Worm (Caenorhabditis elegans): ENCODE data around the gene C25E10.11.

C25E10.11 gene

ce11 chrV:9058627-9059026 lies at the start of gene C25E10.11:
C25E10.11 (minus strand) TSS chrV:9058727.
- no peak for TF ChIP-seq unc-62 (GFP tag; optimal IDR thresholded peaks at IDR 0.05)

- no peak for TF ChIP-seq unc-62 (GFP tag; optimal IDR thresholded peaks at IDR 0.05)
Measured at ce11 chrV:9108219-9108618, 49.7 kb upstream of the C25E10.11 start, which contains the start of gene F21C10.18. F21C10.18 (plus strand) TSS chrV:9108519.

- no peak for TF ChIP-seq unc-62 (GFP tag; optimal IDR thresholded peaks at IDR 0.05)
Measured at ce11 chrV:9101062-9101461, 42.5 kb upstream of the C25E10.11 start, which contains the start of gene frpr-6. frpr-6 (minus strand) TSS chrV:9101162.

DNA sequence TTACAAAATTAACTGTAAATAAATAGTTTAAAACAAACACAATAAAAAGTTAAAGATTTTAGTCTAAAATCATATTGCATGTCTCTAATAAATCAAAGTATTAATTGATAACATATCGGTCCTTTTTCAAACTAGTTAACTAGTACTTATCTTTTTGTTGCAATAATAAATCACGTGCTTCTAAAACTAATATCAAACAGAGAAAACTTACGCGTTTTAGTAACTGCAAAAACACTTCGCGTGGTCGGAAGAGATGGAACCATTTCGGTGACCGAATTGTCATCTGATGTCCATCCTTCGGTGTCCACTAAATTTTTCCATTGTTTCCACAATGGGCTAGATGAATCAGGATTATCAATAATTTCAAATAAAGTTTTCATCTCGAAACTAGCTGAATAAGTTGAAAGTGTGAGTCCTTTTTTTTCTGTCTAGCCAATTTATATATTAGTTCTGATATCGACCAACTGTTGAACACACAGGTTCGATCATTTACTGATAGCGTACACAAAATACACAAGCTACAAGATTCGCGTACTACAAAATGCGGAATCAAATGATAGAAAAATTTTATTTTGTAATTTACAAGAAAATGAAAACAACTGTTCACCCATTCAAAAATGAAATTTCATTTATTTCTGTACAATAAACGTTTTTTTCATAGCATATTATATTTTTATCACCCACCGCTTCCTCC lies 39.9 kb upstream of the C25E10.11 start, which contains the start of gene F21C10.9:
TSS of gene F21C10.9 (minus strand) at position 417 of the 694 bp plus-strand sequence.
- TF ChIP-seq unc-62 (GFP tag; optimal IDR thresholded peaks at IDR 0.05): no peak

- TF ChIP-seq unc-62 (GFP tag; optimal IDR thresholded peaks at IDR 0.05): no peak
Measured at ce11 chrV:9097213-9097612, 38.7 kb upstream of the C25E10.11 start.

- no peak for TF ChIP-seq unc-62 (GFP tag; optimal IDR thresholded peaks at IDR 0.05)
Measured at ce11 chrV:9096674-9097073, 38.1 kb upstream of the C25E10.11 start.

- TF ChIP-seq unc-62 (GFP tag; optimal IDR thresholded peaks at IDR 0.05): no peak
Measured at ce11 chrV:9095613-9096317, 37.2 kb upstream of the C25E10.11 start, which contains the start of gene F21C10.10. F21C10.10 (plus strand) TSS chrV:9096267.

DNA sequence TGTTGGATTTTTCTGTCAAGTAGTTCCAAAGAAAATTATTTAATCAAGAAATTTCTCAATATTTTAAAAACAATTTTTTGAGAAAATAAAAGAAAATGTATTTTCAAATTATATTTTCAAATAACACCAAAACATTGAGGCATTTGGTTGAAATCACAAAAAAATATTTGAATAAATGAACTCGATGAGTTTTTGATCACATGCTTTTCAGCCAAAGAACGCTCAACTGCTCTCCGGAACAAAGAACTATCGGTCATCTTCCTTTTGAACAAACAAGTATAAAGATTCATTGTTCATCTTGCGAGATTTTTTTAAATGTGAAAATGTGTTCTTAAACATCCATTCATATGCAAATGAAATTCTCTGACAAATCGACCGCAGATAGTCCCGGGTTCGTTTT lies 36.4 kb upstream of the C25E10.11 start:
- no peak for TF ChIP-seq unc-62 (GFP tag; optimal IDR thresholded peaks at IDR 0.05)

DNA sequence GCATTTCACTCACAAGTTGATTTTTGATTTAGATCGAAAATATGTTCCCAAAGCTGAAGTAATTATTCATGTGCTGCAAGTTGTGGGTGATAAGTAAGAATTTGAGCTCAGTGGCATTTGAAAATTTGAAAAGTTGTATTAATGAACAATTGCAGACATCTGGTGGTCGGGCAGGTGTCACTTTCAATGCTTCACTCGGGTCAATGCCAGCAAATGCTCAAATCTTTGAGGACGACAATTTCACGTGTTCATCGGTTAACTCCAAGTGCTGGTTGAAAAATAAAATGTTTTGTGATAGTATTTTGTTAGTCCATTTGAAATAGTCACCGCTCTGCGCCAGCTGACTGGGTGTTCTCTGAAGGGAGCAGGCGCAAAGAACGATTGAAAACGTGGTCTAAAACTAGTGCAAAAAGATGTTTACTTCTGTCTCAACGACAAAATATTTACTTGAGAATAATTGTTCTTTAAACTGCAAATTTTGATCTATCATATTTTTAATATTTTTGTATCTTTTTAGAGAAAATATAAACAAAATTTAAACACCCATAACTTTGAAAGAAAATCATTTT lies 35.6 kb upstream of the C25E10.11 start:
- no peak for TF ChIP-seq unc-62 (GFP tag; optimal IDR thresholded peaks at IDR 0.05)

DNA sequence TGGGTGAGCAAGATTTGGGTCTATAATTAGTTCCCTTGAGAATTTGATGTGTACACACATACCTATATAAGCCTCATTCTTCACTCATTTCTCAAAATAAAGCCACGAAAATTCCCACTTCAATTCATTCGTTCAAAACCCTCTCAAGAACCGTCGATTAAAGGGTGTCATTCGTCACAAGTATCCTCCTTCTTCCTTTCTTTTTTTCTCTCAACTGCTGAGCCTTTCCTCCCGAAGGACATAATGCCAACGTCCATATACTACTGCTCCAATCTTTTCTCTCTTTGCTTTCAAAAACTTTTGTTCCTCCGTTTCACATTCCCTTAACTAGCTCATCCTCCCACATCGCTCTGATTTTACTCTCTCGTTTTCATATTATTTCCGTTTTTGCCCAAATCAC lies 33.7 kb upstream of the C25E10.11 start, which contains the start of gene T27E4.1:
TSS of gene T27E4.1 (plus strand) at position 137 of the 400 bp plus-strand sequence.
- TF ChIP-seq unc-62 (GFP tag; optimal IDR thresholded peaks at IDR 0.05): no peak

ce11 chrV:9088758-9089157 lies 30.2 kb upstream of the C25E10.11 start:
- TF ChIP-seq unc-62 (GFP tag; optimal IDR thresholded peaks at IDR 0.05): no peak

DNA sequence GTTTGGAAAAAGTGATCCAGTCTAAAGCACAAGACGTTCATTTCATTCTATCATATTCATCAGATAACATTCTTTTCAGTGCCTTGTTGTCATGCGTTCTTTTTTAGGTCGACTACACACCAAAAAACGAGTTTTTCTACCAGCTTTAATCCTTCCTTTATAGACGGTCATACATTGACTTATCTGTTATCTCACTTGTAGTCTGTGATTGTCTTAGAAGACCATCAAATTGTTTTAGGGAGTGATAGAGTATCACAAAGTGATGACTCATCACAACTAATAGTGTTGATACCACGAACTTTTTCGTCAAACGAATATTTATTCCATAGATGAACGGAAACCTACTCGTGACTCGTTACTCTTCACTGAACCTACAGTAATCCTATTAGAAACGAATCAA lies 27.3 kb upstream of the C25E10.11 start:
- TF ChIP-seq unc-62 (GFP tag; optimal IDR thresholded peaks at IDR 0.05): no peak

ce11 chrV:9084252-9084651 lies 25.7 kb upstream of the C25E10.11 start:
- no peak for TF ChIP-seq unc-62 (GFP tag; optimal IDR thresholded peaks at IDR 0.05)

DNA sequence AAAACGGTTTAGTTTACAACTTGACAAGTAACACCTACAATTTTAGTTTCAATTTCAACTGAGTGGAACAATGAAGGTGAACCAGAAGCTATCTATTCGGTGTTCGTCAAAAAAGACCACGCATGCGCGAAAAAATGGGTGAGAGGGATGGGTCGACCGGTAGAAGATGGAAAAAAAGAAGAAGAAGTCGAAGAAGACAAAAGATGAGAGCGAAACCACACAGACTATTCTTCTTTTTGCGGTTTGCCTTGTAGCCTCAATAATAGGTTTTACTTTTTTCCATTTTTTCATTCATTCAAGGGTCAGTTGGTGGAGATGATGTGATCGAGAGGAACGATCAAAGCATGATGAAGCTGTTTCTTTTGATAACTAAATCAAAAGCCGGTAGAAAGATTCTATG lies 23.8 kb upstream of the C25E10.11 start:
- no peak for TF ChIP-seq unc-62 (GFP tag; optimal IDR thresholded peaks at IDR 0.05)

ce11 chrV:9081410-9081809 lies 22.9 kb upstream of the C25E10.11 start:
- no peak for TF ChIP-seq unc-62 (GFP tag; optimal IDR thresholded peaks at IDR 0.05)

DNA sequence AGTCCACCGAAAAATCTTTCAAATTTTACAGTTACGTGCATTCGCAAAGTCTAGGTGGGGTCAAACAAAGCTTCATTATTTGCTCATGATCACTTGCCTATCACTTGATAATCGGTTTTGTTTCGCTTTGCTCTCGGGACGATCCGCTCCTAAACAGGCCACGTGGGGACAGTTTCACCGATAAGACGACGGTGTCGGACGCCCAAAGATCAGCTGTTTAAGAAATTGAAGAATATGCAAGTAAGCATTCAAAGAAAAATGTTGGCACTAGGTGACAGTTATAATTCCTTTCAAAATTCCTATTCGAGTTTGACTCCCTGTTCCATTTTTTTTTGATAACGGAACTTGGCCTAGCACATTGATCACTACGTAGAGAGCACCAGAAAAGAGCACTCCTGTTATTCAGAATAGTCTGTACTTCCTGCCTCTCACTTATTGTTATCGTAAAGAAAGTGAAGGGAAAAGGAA lies 21.5 kb upstream of the C25E10.11 start:
- TF ChIP-seq unc-62 (GFP tag; optimal IDR thresholded peaks at IDR 0.05): no peak

Data from whole organism, dauer.